Worm (Caenorhabditis elegans) whole organism, L3 larva: Measurements from ENCODE around the gene Y54G11A.3.
A peak's percentile ranks its signal among the peaks of the same experiment; 100 is the strongest.

Source experiments
- ZK546.5 ChIP-seq: sonication (generic microtip); optimal IDR thresholded peaks from 2 replicates; lab custom pipeline; 2017; ENCODE audit warnings: missing biosample characterization, missing genetic modification characterization
- aly-2 ChIP-seq: fragments of 150-350 bp; optimal IDR thresholded peaks from 2 replicates; lab custom pipeline; 2014; ENCODE audit warnings: missing biosample characterization, missing genetic modification characterization
- ama-1 ChIP-seq: fragments of 150-350 bp; optimal IDR thresholded peaks from 2 replicates; lab custom pipeline; 2018
- ceh-16 ChIP-seq: sonication (generic microtip); optimal IDR thresholded peaks from 2 replicates; lab custom pipeline; 2017; ENCODE audit warnings: missing biosample characterization, missing genetic modification characterization
- ceh-82 ChIP-seq: fragments of 150-350 bp; optimal IDR thresholded peaks from 2 replicates; lab custom pipeline; 2014; ENCODE audit warnings: missing biosample characterization, missing genetic modification characterization
- daf-12 ChIP-seq: fragments of 150-350 bp; optimal IDR thresholded peaks from 2 replicates; lab custom pipeline; 2014; ENCODE audit warnings: missing biosample characterization, missing genetic modification reagents, missing genetic modification characterization
- egl-27 ChIP-seq: sonication (generic microtip); optimal IDR thresholded peaks from 4 replicates; lab custom pipeline; 2017; ENCODE audit warnings: missing biosample characterization, missing genetic modification reagents, missing genetic modification characterization
- elt-2 ChIP-seq: sonication (generic microtip); optimal IDR thresholded peaks from 2 replicates; lab custom pipeline; 2016; ENCODE audit warnings: missing genetic modification reagents, mild to moderate bottlenecking, missing genetic modification characterization, missing compliant biosample characterization
- eor-1 ChIP-seq, 2 experiments: fragments of 150-350 bp; optimal IDR thresholded peaks; 2 replicates each; lab custom pipeline; 2014 to 2018; ENCODE audit warnings: missing biosample characterization in 2 of 2, missing genetic modification characterization in 2 of 2
- fkh-10 ChIP-seq: sonication (generic microtip); optimal IDR thresholded peaks from 2 replicates; lab custom pipeline; 2017; ENCODE audit warnings: missing biosample characterization, missing genetic modification reagents, missing genetic modification characterization
- fkh-2 ChIP-seq: fragments of 150-350 bp; optimal IDR thresholded peaks from 2 replicates; lab custom pipeline; 2014; ENCODE audit warnings: missing biosample characterization, missing genetic modification reagents, missing genetic modification characterization
- fos-1 ChIP-seq: fragments of 150-350 bp; optimal IDR thresholded peaks from 2 replicates; lab custom pipeline; 2014; ENCODE audit warnings: missing biosample characterization, missing genetic modification characterization
- hmg-11 ChIP-seq: sonication (generic microtip); optimal IDR thresholded peaks from 2 replicates; lab custom pipeline; 2016; ENCODE audit warnings: missing genetic modification characterization, missing compliant biosample characterization
- jun-1 ChIP-seq: fragments of 150-350 bp; optimal IDR thresholded peaks from 2 replicates; lab custom pipeline; 2014; ENCODE audit warnings: missing biosample characterization, missing genetic modification reagents, missing genetic modification characterization
- lin-15B ChIP-seq: fragments of 150-350 bp; optimal IDR thresholded peaks from 2 replicates; lab custom pipeline; 2014; ENCODE audit warnings: missing biosample characterization, missing genetic modification characterization
- lin-39 ChIP-seq: fragments of 150-350 bp; optimal IDR thresholded peaks from 2 replicates; lab custom pipeline; 2018; ENCODE audit warnings: missing biosample characterization, missing genetic modification reagents, missing genetic modification characterization
- mdl-1 ChIP-seq: fragments of 150-350 bp; optimal IDR thresholded peaks from 2 replicates; lab custom pipeline; 2014; ENCODE audit warnings: missing biosample characterization, missing genetic modification characterization
- mml-1 ChIP-seq: fragments of 150-350 bp; sonication (generic microtip); optimal IDR thresholded peaks from 3 replicates; lab custom pipeline; 2014; ENCODE audit warnings: missing biosample characterization, missing genetic modification characterization
- nfya-1 ChIP-seq: sonication (generic microtip); optimal IDR thresholded peaks from 2 replicates; lab custom pipeline; 2017; ENCODE audit warnings: missing genetic modification characterization, mild to moderate bottlenecking, missing compliant biosample characterization, antibody characterized with exemption, moderate library complexity; ENCODE audit not compliant: insufficient read depth
- nhr-11 ChIP-seq: fragments of 150-350 bp; optimal IDR thresholded peaks from 2 replicates; lab custom pipeline; 2014; ENCODE audit warnings: missing biosample characterization, missing genetic modification characterization
- nhr-12 ChIP-seq: fragments of 150-350 bp; optimal IDR thresholded peaks from 2 replicates; lab custom pipeline; 2014; ENCODE audit warnings: missing biosample characterization, missing genetic modification characterization
- nhr-23 ChIP-seq: fragments of 150-350 bp; optimal IDR thresholded peaks from 2 replicates; lab custom pipeline; 2014; ENCODE audit warnings: missing biosample characterization, missing genetic modification reagents, missing genetic modification characterization
- nhr-237 ChIP-seq: fragments of 150-350 bp; optimal IDR thresholded peaks from 2 replicates; lab custom pipeline; 2014; ENCODE audit warnings: missing biosample characterization, missing genetic modification characterization
- nhr-25 ChIP-seq: sonication (generic microtip); optimal IDR thresholded peaks from 2 replicates; lab custom pipeline; 2017; ENCODE audit warnings: missing biosample characterization, missing genetic modification characterization
- nhr-28 ChIP-seq: fragments of 150-350 bp; optimal IDR thresholded peaks from 2 replicates; lab custom pipeline; 2014; ENCODE audit warnings: missing biosample characterization, missing genetic modification characterization
- nhr-43 ChIP-seq: sonication (generic microtip); optimal IDR thresholded peaks from 2 replicates; lab custom pipeline; 2016; ENCODE audit warnings: mild to moderate bottlenecking, missing genetic modification characterization, missing compliant biosample characterization; ENCODE audit not compliant: poor library complexity, severe bottlenecking
- nhr-67 ChIP-seq: fragments of 150-350 bp; optimal IDR thresholded peaks from 2 replicates; lab custom pipeline; 2014; ENCODE audit warnings: missing biosample characterization, missing genetic modification characterization
- nhr-77 ChIP-seq: fragments of 150-350 bp; optimal IDR thresholded peaks from 2 replicates; lab custom pipeline; 2014; ENCODE audit warnings: missing biosample characterization, missing genetic modification characterization
- pha-4 ChIP-seq: fragments of 150-350 bp; optimal IDR thresholded peaks from 2 replicates; lab custom pipeline; 2014; ENCODE audit warnings: missing biosample characterization, missing genetic modification reagents, missing genetic modification characterization
- pqm-1 ChIP-seq: fragments of 150-350 bp; optimal IDR thresholded peaks from 2 replicates; lab custom pipeline; 2017; ENCODE audit warnings: missing biosample characterization, missing genetic modification characterization, inconsistent platforms
- sea-2 ChIP-seq: fragments of 150-350 bp; sonication (generic microtip); optimal IDR thresholded peaks from 4 replicates; lab custom pipeline; 2014; ENCODE audit warnings: missing biosample characterization, missing genetic modification reagents, missing genetic modification characterization
- skn-1 ChIP-seq: fragments of 150-350 bp; optimal IDR thresholded peaks from 2 replicates; lab custom pipeline; 2014; ENCODE audit warnings: missing biosample characterization, missing genetic modification characterization
- snpc-4 ChIP-seq: fragments of 150-350 bp; optimal IDR thresholded peaks from 2 replicates; lab custom pipeline; 2014; ENCODE audit warnings: missing biosample characterization, missing genetic modification characterization
- tbx-2 ChIP-seq: sonication (generic microtip); optimal IDR thresholded peaks from 2 replicates; lab custom pipeline; 2016; ENCODE audit warnings: mild to moderate bottlenecking, missing genetic modification characterization, missing compliant biosample characterization
- unc-39 ChIP-seq: sonication (generic microtip); optimal IDR thresholded peaks from 4 replicates; lab custom pipeline; 2017; ENCODE audit warnings: missing biosample characterization, missing genetic modification characterization
- unc-62 ChIP-seq: fragments of 150-350 bp; sonication (generic microtip); optimal IDR thresholded peaks from 4 replicates; lab custom pipeline; 2014; ENCODE audit warnings: missing biosample characterization, missing genetic modification reagents, missing genetic modification characterization
- zag-1 ChIP-seq: fragments of 150-350 bp; optimal IDR thresholded peaks from 2 replicates; lab custom pipeline; 2014; ENCODE audit warnings: missing biosample characterization, missing genetic modification characterization
- ztf-11 ChIP-seq: fragments of 150-350 bp; optimal IDR thresholded peaks from 2 replicates; lab custom pipeline; 2014; ENCODE audit warnings: missing biosample characterization, missing genetic modification characterization
- ztf-4 ChIP-seq: fragments of 150-350 bp; optimal IDR thresholded peaks from 2 replicates; lab custom pipeline; 2014; ENCODE audit warnings: missing biosample characterization, missing genetic modification characterization

The Y54G11A.3 gene

DNA sequence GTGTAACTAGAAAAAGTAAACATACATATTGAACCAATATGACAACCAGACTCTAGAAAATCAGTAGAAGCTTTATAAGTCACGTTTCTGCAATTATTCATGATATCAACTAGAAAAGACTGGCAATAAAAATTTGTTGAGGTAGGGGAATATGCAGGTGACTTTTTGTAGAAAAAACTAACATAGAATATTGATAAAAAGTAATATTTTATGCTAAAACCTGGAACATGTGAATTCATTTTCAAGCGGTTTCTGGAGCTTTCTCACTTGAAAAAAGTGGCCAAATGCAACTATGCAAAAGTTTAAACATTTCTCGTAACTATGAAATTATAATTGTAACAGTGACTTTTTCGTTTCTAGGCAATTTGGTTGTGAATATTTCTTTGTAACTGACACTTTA lies 12.5 kb downstream of the Y54G11A.3 start, which contains the start of gene srh-42:
Gene srh-42 (minus strand): TSS at position 101 of the 400 bp plus-strand sequence.
- no peak for TF ChIP-seq egl-27 (tag; lab: Kevin White, UChicago)
- TF ChIP-seq snpc-4 (tag; lab: Kevin White, UChicago), result no peak
- no peak for TF ChIP-seq eor-1 (tag; optimal IDR thresholded peaks at IDR 0.05; lab: Kevin White, UChicago)
- no peak for TF ChIP-seq pqm-1 (tag; lab: Kevin White, UChicago)
- TF ChIP-seq nhr-25, result no peak
- TF ChIP-seq lin-15B (tag; lab: Kevin White, UChicago), result no peak
- no peak for TF ChIP-seq nhr-12
- TF ChIP-seq fkh-2 (tag; lab: Kevin White, UChicago), result no peak
- no peak for TF ChIP-seq nhr-77
- TF ChIP-seq fos-1 (tag; lab: Kevin White, UChicago), result no peak
- no peak for TF ChIP-seq fkh-10 (GFP tag; lab: Kevin White, UChicago)
- TF ChIP-seq tbx-2 (tag; lab: Kevin White, UChicago), result no peak
- TF ChIP-seq sea-2 (GFP tag; lab: Kevin White, UChicago), result no peak
- TF ChIP-seq pha-4 (tag; lab: Kevin White, UChicago), result no peak
- TF ChIP-seq daf-12, result no peak
- TF ChIP-seq ceh-82 (tag; lab: Kevin White, UChicago), result no peak
- TF ChIP-seq nhr-67 (tag; lab: Kevin White, UChicago), result no peak
- no peak for TF ChIP-seq unc-39 (tag; lab: Kevin White, UChicago)
- TF ChIP-seq nhr-237 (tag; lab: Kevin White, UChicago), result no peak

DNA sequence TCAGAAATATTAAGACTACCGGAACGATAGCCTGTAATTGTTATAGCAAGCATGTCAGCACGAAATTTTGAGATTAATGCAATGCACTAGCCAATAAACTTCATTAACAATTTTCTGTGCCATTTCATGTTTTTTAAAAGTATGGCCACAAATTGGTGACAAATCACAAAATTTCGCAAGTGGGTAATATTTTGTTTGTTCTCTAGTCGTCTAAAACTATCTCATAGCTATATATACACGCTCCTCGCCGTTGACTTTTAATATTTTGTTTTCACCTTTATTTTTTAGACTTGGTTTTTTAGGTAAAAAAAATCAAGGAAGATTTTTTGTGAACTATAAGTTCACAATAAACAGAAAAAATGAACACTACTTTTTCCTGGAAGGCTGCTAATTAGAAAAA lies 14.4 kb downstream of the Y54G11A.3 start:
- TF ChIP-seq snpc-4 (tag; lab: Kevin White, UChicago) (no peak), nhr-77 (no peak), nhr-28 (tag; lab: Kevin White, UChicago) (no peak), skn-1 (peak; percentile 33), sea-2 (GFP tag; lab: Kevin White, UChicago) (no peak), mdl-1 (no peak), nhr-23 (tag; lab: Kevin White, UChicago) (no peak), nhr-43 (tag; lab: Kevin White, UChicago) (no peak), nhr-11 (tag; lab: Kevin White, UChicago) (no peak), jun-1 (tag; lab: Kevin White, UChicago) (no peak), pha-4 (tag; lab: Kevin White, UChicago) (peak; percentile 81), pqm-1 (tag; lab: Kevin White, UChicago) (peak; percentile 53), daf-12 (no peak), elt-2 (tag; lab: Kevin White, UChicago) (peak; percentile 29)

DNA sequence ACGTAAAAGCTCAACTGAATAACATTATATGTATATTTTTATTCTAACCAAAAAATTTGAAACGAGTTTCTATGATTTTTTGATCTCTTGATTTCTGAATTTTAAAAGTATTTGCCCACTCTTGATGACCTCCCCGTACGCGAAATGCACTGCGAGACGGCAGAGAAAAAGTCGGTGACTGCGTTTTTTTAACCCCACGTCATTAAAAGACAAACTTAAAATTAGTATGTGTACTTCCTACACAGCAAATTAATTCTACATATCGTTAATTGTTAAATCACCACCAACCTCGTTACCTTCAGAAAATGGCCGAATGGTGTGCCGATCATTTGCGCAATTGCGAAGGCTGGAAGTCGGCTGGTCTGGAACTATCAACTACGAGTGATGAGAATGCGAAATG lies 16.1 kb downstream of the Y54G11A.3 start, which contains the start of gene Y54G11A.4:
Gene Y54G11A.4 (plus strand): TSS at position 301 of the 400 bp plus-strand sequence.
- TF ChIP-seq pha-4 (tag; lab: Kevin White, UChicago) (peak; percentile 40), zag-1 (tag; lab: Kevin White, UChicago) (no peak)
- TF ChIP-seq, all 47 proteins: peak for 1

DNA sequence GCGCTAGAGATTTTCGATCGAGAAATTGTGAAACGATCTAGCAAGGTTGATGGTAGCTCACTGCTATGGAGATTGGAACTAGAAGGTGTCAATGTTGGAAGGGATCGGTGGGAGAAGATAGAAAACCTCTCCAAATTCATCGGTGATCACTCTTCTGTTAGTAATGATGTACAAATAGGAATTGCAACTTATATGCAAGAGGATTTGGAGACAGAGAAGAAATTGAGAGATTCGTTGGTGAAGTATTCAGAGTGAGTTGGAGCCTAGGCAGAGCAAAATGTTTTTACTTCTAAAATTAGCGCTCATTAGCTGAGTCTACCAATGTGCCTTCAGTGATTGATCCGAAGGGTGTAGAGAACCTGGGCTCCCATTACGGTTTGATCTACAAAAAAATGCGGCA lies 18.0 kb downstream of the Y54G11A.3 start:
- no peak for TF ChIP-seq ama-1 (lab: Kevin White, UChicago)
- no peak for TF ChIP-seq nhr-43 (tag; lab: Kevin White, UChicago)
- TF ChIP-seq unc-62 (GFP tag; lab: Kevin White, UChicago), result no peak
- no peak for TF ChIP-seq pqm-1 (tag; lab: Kevin White, UChicago)
- no peak for TF ChIP-seq skn-1
- no peak for TF ChIP-seq nhr-28 (tag; lab: Kevin White, UChicago)
- TF ChIP-seq nhr-12, result no peak
- no peak for TF ChIP-seq hmg-11 (tag; lab: Kevin White, UChicago)
- TF ChIP-seq zag-1 (tag; lab: Kevin White, UChicago), result no peak
- no peak for TF ChIP-seq nhr-67 (tag; lab: Kevin White, UChicago)
- no peak for TF ChIP-seq fkh-2 (tag; lab: Kevin White, UChicago)
- TF ChIP-seq ztf-4 (tag; lab: Kevin White, UChicago), result no peak
- TF ChIP-seq daf-12, result no peak
- TF ChIP-seq unc-39 (tag; lab: Kevin White, UChicago), result no peak

DNA sequence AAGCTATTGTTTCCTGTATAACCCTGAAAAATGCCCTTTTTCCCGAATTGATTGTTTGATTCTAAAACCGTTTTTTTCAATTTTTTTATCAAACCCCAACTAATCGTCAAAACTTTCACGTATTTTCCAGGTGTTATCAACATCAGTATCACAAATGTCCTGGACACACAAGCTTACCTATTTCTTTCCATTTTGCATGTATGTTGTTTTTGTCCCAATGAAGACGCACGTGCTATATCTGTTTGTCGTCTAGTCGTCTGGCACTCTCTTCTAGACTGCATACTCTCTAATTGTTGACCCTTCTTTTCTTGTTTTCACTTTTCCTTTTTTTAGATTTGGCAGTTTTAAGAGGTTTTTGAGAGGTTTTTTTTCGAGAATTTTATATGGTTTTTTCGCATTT lies 19.9 kb downstream of the Y54G11A.3 start:
- TF ChIP-seq tbx-2 (tag; lab: Kevin White, UChicago) (no peak), nhr-28 (tag; lab: Kevin White, UChicago) (no peak), ceh-82 (tag; lab: Kevin White, UChicago) (no peak), nhr-43 (tag; lab: Kevin White, UChicago) (peak; percentile 47), nhr-11 (tag; lab: Kevin White, UChicago) (no peak), zag-1 (tag; lab: Kevin White, UChicago) (no peak), sea-2 (GFP tag; lab: Kevin White, UChicago) (no peak), pha-4 (tag; lab: Kevin White, UChicago) (peak; percentile 96), nhr-237 (tag; lab: Kevin White, UChicago) (no peak), nfya-1 (tag; lab: Kevin White, UChicago) (peak; percentile 53), unc-39 (tag; lab: Kevin White, UChicago) (no peak), elt-2 (tag; lab: Kevin White, UChicago) (peak; percentile 92), hmg-11 (tag; lab: Kevin White, UChicago) (no peak), egl-27 (tag; lab: Kevin White, UChicago) (no peak), nhr-25 (peak; percentile 27), aly-2 (no peak), nhr-12 (no peak), unc-62 (GFP tag; lab: Kevin White, UChicago) (no peak), fkh-10 (GFP tag; lab: Kevin White, UChicago) (no peak), ZK546.5 (no peak), lin-15B (tag; lab: Kevin White, UChicago) (no peak), ama-1 (lab: Kevin White, UChicago) (no peak), ztf-11 (tag; lab: Kevin White, UChicago) (no peak), ceh-16 (no peak), snpc-4 (tag; lab: Kevin White, UChicago) (peak; percentile 42), ztf-4 (tag; lab: Kevin White, UChicago) (no peak), lin-39 (tag; lab: Kevin White, UChicago) (no peak), mdl-1 (peak; percentile 90), mml-1 (no peak)
